Worm (Caenorhabditis elegans): Measurements from ENCODE around the gene spe-42.

The spe-42 gene

ce11 chrV:11769646-11770045 lies 32.9 kb upstream of the spe-42 start:
- TF ChIP-seq C34B4.2 (tag; optimal IDR thresholded peaks at IDR 0.05), result no peak
- TF ChIP-seq efl-1 (optimal IDR thresholded peaks at IDR 0.05), result no peak
- TF ChIP-seq efl-1 (GFP tag; optimal IDR thresholded peaks at IDR 0.05 in 1 of 2), result peak in 1 of 2 experiments; percentile 56

- TF ChIP-seq C04F5.9 (tag; optimal IDR thresholded peaks at IDR 0.05), result no peak
- no peak for TF ChIP-seq nhr-12 (tag; optimal IDR thresholded peaks at IDR 0.05)
- TF ChIP-seq unc-86 (tag; optimal IDR thresholded peaks at IDR 0.05), result no peak
- no peak for TF ChIP-seq snpc-4 (tag; optimal IDR thresholded peaks at IDR 0.05)
- TF ChIP-seq mab-9 (GFP tag; IDR thresholded peaks at IDR 0.05), result no peak
- TF ChIP-seq nhr-76 (tag; optimal IDR thresholded peaks at IDR 0.05), result no peak
- no peak for TF ChIP-seq grh-1 (GFP tag; IDR thresholded peaks at IDR 0.05)
- TF ChIP-seq hlh-4 (tag; optimal IDR thresholded peaks at IDR 0.05), result no peak
- no peak for TF ChIP-seq nhr-237 (tag; optimal IDR thresholded peaks at IDR 0.05)
- no peak for TF ChIP-seq ztf-11 (tag; optimal IDR thresholded peaks at IDR 0.05)
- TF ChIP-seq egl-13 (tag; optimal IDR thresholded peaks at IDR 0.05), result no peak
- TF ChIP-seq irx-1 (tag; optimal IDR thresholded peaks at IDR 0.05), result no peak
- TF ChIP-seq jun-1 (tag; optimal IDR thresholded peaks at IDR 0.05), result no peak
- TF ChIP-seq efl-3 (GFP tag; optimal IDR thresholded peaks at IDR 0.05), result no peak
- TF ChIP-seq lin-39 (tag; optimal IDR thresholded peaks at IDR 0.05), result no peak
- TF ChIP-seq lin-15B (tag; optimal IDR thresholded peaks at IDR 0.05), result no peak
- no peak for TF ChIP-seq lir-3 (tag; optimal IDR thresholded peaks at IDR 0.05; ENCODE audit: poor library complexity)
- TF ChIP-seq ces-1 (GFP tag; optimal IDR thresholded peaks at IDR 0.05), result no peak
- TF ChIP-seq ceh-8 (GFP tag; optimal IDR thresholded peaks at IDR 0.05), result no peak
These were observed 30.2 kb upstream of the spe-42 start, which contains the start of gene sel-11 for ce11 chrV:11767028-11767427. TSS of gene sel-11 (plus strand) at chrV:11767328.

- TF ChIP-seq isw-1 (GFP tag; IDR thresholded peaks at IDR 0.05), result peak; percentile 94
- no peak for TF ChIP-seq pag-3 (tag; optimal IDR thresholded peaks at IDR 0.05; ENCODE audit: borderline replicate concordance, insufficient read depth)
- peak in 1 of 2 experiments; percentile 72 for TF ChIP-seq mdl-1 (tag; optimal IDR thresholded peaks at IDR 0.05)
- TF ChIP-seq dsc-1 (tag; optimal IDR thresholded peaks at IDR 0.05), result peak; percentile 98
- no peak for TF ChIP-seq hlh-17 (GFP tag; optimal IDR thresholded peaks at IDR 0.05; ENCODE audit: borderline replicate concordance)
- peak; percentile 96 for TF ChIP-seq nhr-20 (tag; optimal IDR thresholded peaks at IDR 0.05)
- TF ChIP-seq zip-4 (GFP tag; optimal IDR thresholded peaks at IDR 0.05), result peak; percentile 92
- peak; percentile 94 for TF ChIP-seq sup-37 (GFP tag; optimal IDR thresholded peaks at IDR 0.05)
- TF ChIP-seq sptf-1 (tag; optimal IDR thresholded peaks at IDR 0.05), result no peak
- TF ChIP-seq ceh-90 (tag; optimal IDR thresholded peaks at IDR 0.05), result peak; percentile 65
- peak; percentile 40 for TF ChIP-seq vab-15 (tag; optimal IDR thresholded peaks at IDR 0.05)
- TF ChIP-seq dpl-1 (GFP tag; optimal IDR thresholded peaks at IDR 0.05), result peak; percentile 70 to 80 (median 78)
- TF ChIP-seq nhr-77 (tag; optimal IDR thresholded peaks at IDR 0.05), result peak; percentile 74
- TF ChIP-seq C34B4.2 (tag; optimal IDR thresholded peaks at IDR 0.05), result peak; percentile 70
- peak; percentile 75 for TF ChIP-seq lin-13 (GFP tag; optimal IDR thresholded peaks at IDR 0.05)
- TF ChIP-seq nhr-47 (tag; optimal IDR thresholded peaks at IDR 0.05), result peak; percentile 98
- no peak for TF ChIP-seq nhr-84 (tag; optimal IDR thresholded peaks at IDR 0.05)
- TF ChIP-seq grh-1 (GFP tag; IDR thresholded peaks at IDR 0.05), result peak; percentile 92
- TF ChIP-seq alr-1 (tag; optimal IDR thresholded peaks at IDR 0.05; ENCODE audit: borderline replicate concordance), result no peak
- TF ChIP-seq ztf-11 (tag; optimal IDR thresholded peaks at IDR 0.05), result peak; percentile 15 to 83
- TF ChIP-seq nhr-28 (tag; optimal IDR thresholded peaks at IDR 0.05), result peak; percentile 58
- TF ChIP-seq sox-4 (tag; optimal IDR thresholded peaks at IDR 0.05), result peak; percentile 95
- peak; percentile 96 for TF ChIP-seq tbx-2 (tag; optimal IDR thresholded peaks at IDR 0.05)
- TF ChIP-seq ets-5 (GFP tag; IDR thresholded peaks at IDR 0.05), result no peak
- TF ChIP-seq mab-9 (GFP tag; IDR thresholded peaks at IDR 0.05), result peak; percentile 87
- TF ChIP-seq unc-30 (tag; optimal IDR thresholded peaks at IDR 0.05), result peak; percentile 28
- TF ChIP-seq nhr-90 (tag; optimal IDR thresholded peaks at IDR 0.05; ENCODE audit: poor library complexity), result peak; percentile 96
- peak; percentile 88 for TF ChIP-seq ceh-88 (GFP tag; IDR thresholded peaks at IDR 0.05)
- peak; percentile 37 for TF ChIP-seq blmp-1 (tag; optimal IDR thresholded peaks at IDR 0.05)
- peak; percentile 67 for TF ChIP-seq unc-130 (tag; optimal IDR thresholded peaks at IDR 0.05)
- TF ChIP-seq unc-98 (GFP tag; IDR thresholded peaks at IDR 0.05), result peak; percentile 42; the same call in 1 of the 2 replicates
- TF ChIP-seq unc-86 (tag; optimal IDR thresholded peaks at IDR 0.05), result peak; percentile 94
These were observed 27.7 kb upstream of the spe-42 start, which contains the start of the genes F55A11.1 and syx-5 for ce11 chrV:11764373-11764954. TSS of gene F55A11.1 (minus strand) at chrV:11764385. TSS of gene syx-5 (plus strand) at chrV:11764904.
